Worm (Caenorhabditis elegans): ENCODE data around the gene ZK507.1.

DNA sequence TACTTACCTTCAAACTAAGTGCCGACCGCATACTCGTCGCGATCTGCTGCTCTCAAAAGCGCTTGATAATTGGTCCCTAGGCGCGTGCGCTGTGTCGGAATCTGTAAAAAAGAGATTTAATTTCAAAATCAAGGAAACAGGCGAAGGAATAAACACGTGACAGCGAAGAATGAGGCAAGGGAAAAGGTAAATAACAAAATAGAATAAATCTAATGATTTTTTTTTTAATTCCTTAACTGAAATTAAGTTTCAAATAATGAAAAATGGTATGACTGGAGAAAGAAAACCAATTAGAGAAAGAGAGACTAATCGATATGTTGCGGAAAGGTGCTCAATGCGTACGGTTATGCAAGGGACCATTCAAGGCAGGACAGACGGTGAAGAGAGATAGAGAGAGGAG is 8.1 kb upstream of the ZK507.1 start, which contains the start of gene cya-1:
- TF ChIP-seq pha-4 (tag; optimal IDR thresholded peaks at IDR 0.05) (no peak), pros-1 (tag; optimal IDR thresholded peaks at IDR 0.05) (no peak), dve-1 (tag; optimal IDR thresholded peaks at IDR 0.05) (no peak), pag-3 (tag; optimal IDR thresholded peaks at IDR 0.05; ENCODE audit: borderline replicate concordance) (no peak), sox-4 (tag; optimal IDR thresholded peaks at IDR 0.05) (no peak), rnt-1 (tag; optimal IDR thresholded peaks at IDR 0.05) (no peak), eyg-1 (tag; optimal IDR thresholded peaks at IDR 0.05) (no peak), ceh-19 (GFP tag; optimal IDR thresholded peaks at IDR 0.05) (no peak)
